Worm (Caenorhabditis elegans): ENCODE results near the gene T14B4.19.

DNA sequence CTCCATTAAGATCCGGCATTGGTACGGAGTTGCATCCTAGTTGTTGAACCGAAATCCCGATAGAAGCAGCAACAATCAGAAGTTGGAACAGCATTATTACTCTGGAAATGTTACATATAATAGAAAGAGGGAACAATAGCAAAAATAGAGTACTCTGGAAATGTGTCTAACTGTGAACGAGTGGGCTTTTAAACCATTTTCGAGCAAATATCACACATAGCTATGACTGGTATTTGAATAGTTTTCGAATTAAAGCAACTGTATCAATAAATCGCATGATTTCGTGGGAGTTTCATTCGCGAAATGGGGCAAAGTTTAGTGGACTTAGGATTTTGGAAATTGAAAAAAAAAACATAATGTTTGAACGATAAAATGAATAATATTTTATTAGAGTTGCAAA is 36.7 kb upstream of the T14B4.19 start, which contains the start of gene F41G3.10:
- no peak for TF ChIP-seq lin-39 (tag; optimal IDR thresholded peaks at IDR 0.05)
- no peak for TF ChIP-seq nhr-6 (tag; optimal IDR thresholded peaks at IDR 0.05)
- no peak for TF ChIP-seq lin-13 (GFP tag; optimal IDR thresholded peaks at IDR 0.05)
